Fruit fly (Drosophila melanogaster): Measurements from ENCODE around the gene CG9515.

The CG9515 gene

dm6 chr2L:8991583-8991982, 48.5 kb upstream of the CG9515 start, which contains the start of gene CG9555 (continued):
- TF ChIP-seq luna (GFP tag; optimal IDR thresholded peaks at IDR 0.05): no peak
- peak; percentile 18 for TF ChIP-seq CG18599 (GFP tag; optimal IDR thresholded peaks at IDR 0.05)
- TF ChIP-seq GATAe (GFP tag; conservative IDR thresholded peaks at IDR 0.05): peak; percentile 36; the same call in 1 of the 2 replicates
- no peak for TF ChIP-seq CG33213 (GFP tag; optimal IDR thresholded peaks at IDR 0.05)
- TF ChIP-seq HHEX (GFP tag; optimal IDR thresholded peaks at IDR 0.05): no peak

DNA sequence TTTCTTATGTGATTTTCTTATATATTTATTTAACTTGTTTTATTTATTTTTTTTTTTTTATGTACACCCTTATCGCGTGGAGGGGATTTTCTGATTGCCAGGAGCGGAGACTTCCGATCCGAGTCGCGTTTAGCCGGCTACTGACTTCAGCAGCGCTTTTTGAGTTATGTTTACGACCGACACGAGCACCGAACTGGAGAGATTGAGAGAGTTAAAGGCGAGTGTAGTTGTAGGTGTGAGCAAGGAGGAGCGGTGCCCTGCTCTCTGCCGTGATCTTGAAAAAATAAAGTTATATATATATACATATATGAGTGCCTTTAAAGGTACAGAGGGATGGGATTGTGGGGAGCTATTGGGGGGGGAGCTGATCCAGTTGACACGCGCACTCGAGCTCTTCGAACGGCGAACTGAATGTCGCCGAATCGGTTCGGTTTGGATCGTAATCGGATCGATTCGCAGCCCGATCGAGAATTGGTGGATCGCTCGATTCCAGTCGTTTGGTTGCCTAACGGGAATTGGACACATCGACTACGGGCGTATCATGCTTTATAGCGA, 46.1 kb upstream of the CG9515 start, which contains the start of gene rost:
Gene rost, minus strand, starts transcription at position 503 of the 555 bp plus-strand sequence.
- no peak for TF ChIP-seq tll (GFP tag; optimal IDR thresholded peaks at IDR 0.05)
- no peak for TF ChIP-seq CkIIα-i1 (GFP tag; IDR thresholded peaks at IDR 0.05)
- peak; percentile 49 for TF ChIP-seq CG18599 (GFP tag; optimal IDR thresholded peaks at IDR 0.05)
- TF ChIP-seq lbe (GFP tag; optimal IDR thresholded peaks at IDR 0.05): peak; percentile 54
- no peak for TF ChIP-seq yki (optimal IDR thresholded peaks at IDR 0.05)
- no peak for TF ChIP-seq CG10565 (GFP tag; optimal IDR thresholded peaks at IDR 0.05)
- no peak for TF ChIP-seq Mad (GFP tag; optimal IDR thresholded peaks at IDR 0.05)
- no peak for TF ChIP-seq CG11560 (tag; IDR thresholded peaks at IDR 0.05)
- peak; percentile 51 for TF ChIP-seq corto (GFP tag; optimal IDR thresholded peaks at IDR 0.05)
- TF ChIP-seq CG2120 (GFP tag; optimal IDR thresholded peaks at IDR 0.05): no peak
- no peak for TF ChIP-seq CG32767 (GFP tag; IDR thresholded peaks at IDR 0.05)
- no peak for TF ChIP-seq CG6791 (GFP tag; IDR thresholded peaks at IDR 0.05; ENCODE audit: partially characterized antibody)
- TF ChIP-seq CG17328 (GFP tag; IDR thresholded peaks at IDR 0.05): no peak
- TF ChIP-seq danr (GFP tag; IDR thresholded peaks at IDR 0.05): no peak
- no peak for TF ChIP-seq CG11504 (tag; optimal IDR thresholded peaks at IDR 0.05)
- TF ChIP-seq CG15696 (tag; optimal IDR thresholded peaks at IDR 0.05): no peak
- no peak for TF ChIP-seq sqz (GFP tag; optimal IDR thresholded peaks at IDR 0.05)
- TF ChIP-seq CG15073 (GFP tag; optimal IDR thresholded peaks at IDR 0.05): no peak
- TF ChIP-seq D19B (GFP tag; optimal IDR thresholded peaks at IDR 0.05): no peak
- no peak for TF ChIP-seq her (GFP tag; optimal IDR thresholded peaks at IDR 0.05)
- no peak for TF ChIP-seq trh (GFP tag; optimal IDR thresholded peaks at IDR 0.05)
- TF ChIP-seq CG7839 (tag; optimal IDR thresholded peaks at IDR 0.05): no peak
- TF ChIP-seq CG15514 (GFP tag; optimal IDR thresholded peaks at IDR 0.05): no peak
- TF ChIP-seq Lpt (GFP tag; optimal IDR thresholded peaks at IDR 0.05): no peak
- TF ChIP-seq h (optimal IDR thresholded peaks at IDR 0.05): no peak
- no peak for TF ChIP-seq CG16863 (GFP tag; optimal IDR thresholded peaks at IDR 0.05)
- TF ChIP-seq CG18011 (GFP tag; optimal IDR thresholded peaks at IDR 0.05): no peak
- no peak for TF ChIP-seq CG12071 (GFP tag; optimal IDR thresholded peaks at IDR 0.05)
- no peak for TF ChIP-seq vfl (GFP tag; optimal IDR thresholded peaks at IDR 0.05)
- TF ChIP-seq sob (GFP tag; IDR thresholded peaks at IDR 0.05): no peak
- TF ChIP-seq CG10366 (GFP tag; IDR thresholded peaks at IDR 0.05): no peak
- TF ChIP-seq Nf-YB (GFP tag; optimal IDR thresholded peaks at IDR 0.05): no peak
- no peak for TF ChIP-seq CG43689 (GFP tag; IDR thresholded peaks at IDR 0.05)
- TF ChIP-seq CG3995 (GFP tag; optimal IDR thresholded peaks at IDR 0.05): no peak
- no peak for TF ChIP-seq zfh2 (GFP tag; optimal IDR thresholded peaks at IDR 0.05)
- no peak for TF ChIP-seq CG4820 (GFP tag; optimal IDR thresholded peaks at IDR 0.05)
- no peak for TF ChIP-seq vnd (GFP tag; IDR thresholded peaks at IDR 0.05; ENCODE audit: partially characterized antibody)
- TF ChIP-seq Atf3 (GFP tag; optimal IDR thresholded peaks at IDR 0.05): no peak
- TF ChIP-seq exex (tag; optimal IDR thresholded peaks at IDR 0.05): no peak
- no peak for TF ChIP-seq Stat92E (GFP tag; optimal IDR thresholded peaks at IDR 0.05)
- no peak for TF ChIP-seq seq (GFP tag; IDR thresholded peaks at IDR 0.05)
- no peak for TF ChIP-seq sima (GFP tag; optimal IDR thresholded peaks at IDR 0.05)
- TF ChIP-seq Rx (GFP tag; IDR thresholded peaks at IDR 0.05): no peak
- TF ChIP-seq scrt (GFP tag; optimal IDR thresholded peaks at IDR 0.05): no peak
- no peak for TF ChIP-seq HLHmδ (GFP tag; optimal IDR thresholded peaks at IDR 0.05)
- TF ChIP-seq dysf (GFP tag; IDR thresholded peaks at IDR 0.05): no peak
